Worm (Caenorhabditis elegans): Measurements from ENCODE around the gene Y32G9A.2.

ce11 chrV:1908542-1908941, 9.8 kb upstream of the Y32G9A.2 start, which contains the start of gene srp-3:
- TF ChIP-seq him-1 (tag; optimal IDR thresholded peaks at IDR 0.05) (no peak), W03F9.2 (tag; optimal IDR thresholded peaks at IDR 0.05) (no peak), dao-5 (tag; optimal IDR thresholded peaks at IDR 0.05) (no peak)
